Worm (Caenorhabditis elegans) whole organism, L4 larva: ENCODE data around the gene Y55F3BR.6.

Experiments used
- dpl-1 ChIP-seq: fragments of 150-350 bp; optimal IDR thresholded peaks from 2 replicates; lab custom pipeline; 2014; ENCODE audit warnings: missing biosample characterization, missing genetic modification reagents, missing genetic modification characterization
- fos-1 ChIP-seq: fragments of 150-350 bp; optimal IDR thresholded peaks from 2 replicates; lab custom pipeline; 2014; ENCODE audit warnings: missing biosample characterization, missing genetic modification characterization
- lin-15B ChIP-seq: fragments of 150-350 bp; sonication (generic microtip); optimal IDR thresholded peaks from 3 replicates; lab custom pipeline; 2014; ENCODE audit warnings: missing biosample characterization, missing genetic modification characterization
- lsy-2 ChIP-seq, 2 experiments: fragments of 150-350 bp in 1 of 2; sonication (generic microtip) in 1 of 2; optimal IDR thresholded peaks; 2 replicates each; lab custom pipeline; 2014 to 2017; ENCODE audit warnings: missing biosample characterization in 2 of 2, missing genetic modification characterization in 2 of 2
- mep-1 ChIP-seq: fragments of 150-350 bp; sonication (generic microtip); optimal IDR thresholded peaks from 3 replicates; lab custom pipeline; 2014; ENCODE audit warnings: missing biosample characterization, missing genetic modification characterization
- nhr-10 ChIP-seq: fragments of 150-350 bp; optimal IDR thresholded peaks from 2 replicates; lab custom pipeline; 2014; ENCODE audit warnings: missing biosample characterization, missing genetic modification characterization
- nhr-6 ChIP-seq: fragments of 150-350 bp; optimal IDR thresholded peaks from 2 replicates; lab custom pipeline; 2014; ENCODE audit warnings: missing biosample characterization, missing genetic modification characterization
- nhr-76 ChIP-seq: fragments of 150-350 bp; optimal IDR thresholded peaks from 2 replicates; lab custom pipeline; 2014; ENCODE audit warnings: missing biosample characterization, missing genetic modification characterization

DNA sequence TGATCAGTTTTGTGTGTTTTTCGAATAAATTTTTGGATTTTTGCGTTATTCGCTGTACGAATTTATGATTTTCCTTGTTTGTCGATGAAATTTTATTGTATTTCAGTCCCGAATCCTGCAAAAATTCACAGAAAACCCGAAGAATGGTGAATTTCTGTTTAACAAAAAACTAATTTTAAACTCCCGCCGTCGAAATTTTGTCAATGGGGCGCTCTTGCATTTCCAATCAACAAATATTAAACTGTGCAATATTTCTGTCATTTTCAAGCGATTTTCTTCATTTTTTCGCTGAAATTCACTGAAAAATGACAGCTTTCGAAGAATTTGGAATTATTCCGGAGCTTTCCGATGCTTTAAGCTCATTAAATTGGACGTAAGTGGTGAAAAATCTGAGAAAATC, 32.8 kb upstream of the Y55F3BR.6 start, which contains the start of gene Y55F3BR.1:
- no peak for TF ChIP-seq fos-1 (tag; lab: Kevin White, UChicago)
- TF ChIP-seq nhr-6 (tag; lab: Kevin White, UChicago): peak; percentile 52
- no peak for TF ChIP-seq nhr-76
- TF ChIP-seq lsy-2 (tag; optimal IDR thresholded peaks at IDR 0.05; lab: Kevin White, UChicago): peak in 1 of 2 experiments; percentile 65
- TF ChIP-seq mep-1 (tag; lab: Kevin White, UChicago): peak; percentile 16
- TF ChIP-seq dpl-1 (GFP tag; lab: Kevin White, UChicago): peak; percentile 94
- TF ChIP-seq lin-15B (tag; lab: Kevin White, UChicago): no peak
- TF ChIP-seq nhr-10 (tag; lab: Kevin White, UChicago): no peak
